Worm (Caenorhabditis elegans) whole organism, L1 larva: ENCODE measurements around the gene C15C8.6.

ENCODE experiments used
- C16A3.4 ChIP-seq: fragments of 150-350 bp; optimal IDR thresholded peaks from 2 replicates; lab custom pipeline; 2014; ENCODE audit warnings: missing biosample characterization, missing genetic modification characterization
- Y116A8C.19 ChIP-seq: sonication (generic microtip); optimal IDR thresholded peaks from 2 replicates; lab custom pipeline; 2016; ENCODE audit warnings: missing compliant biosample characterization, missing genetic modification characterization, borderline replicate concordance
- aha-1 ChIP-seq: fragments of 150-350 bp; optimal IDR thresholded peaks from 2 replicates; lab custom pipeline; 2014; ENCODE audit warnings: missing biosample characterization, missing genetic modification characterization
- alr-1 ChIP-seq: fragments of 200-800 bp; sonication (Bioruptor generic); optimal IDR thresholded peaks from 2 replicates; lab custom pipeline; 2018; ENCODE audit warnings: borderline replicate concordance, mild to moderate bottlenecking, missing genetic modification characterization, missing compliant biosample characterization
- ama-1 ChIP-seq: fragments of 150-350 bp; optimal IDR thresholded peaks from 2 replicates; lab custom pipeline; 2014
- ceh-88 ChIP-seq: fragments of 200-800 bp; sonication (Bioruptor generic); IDR thresholded peaks from 2 replicates; pipeline ENCODE4 v1.3.6; 2022; ENCODE audit warnings: missing genetic modification characterization, missing compliant biosample characterization
- ces-1 ChIP-seq: fragments of 150-350 bp; optimal IDR thresholded peaks from 2 replicates; lab custom pipeline; 2014; ENCODE audit warnings: missing biosample characterization, missing genetic modification reagents, missing genetic modification characterization
- dpl-1 ChIP-seq, 3 experiments: fragments of 150-350 bp in 2 of 3; sonication (generic microtip) in 1 of 3; optimal IDR thresholded peaks; 2 replicates each; lab custom pipeline; 2014 to 2017; ENCODE audit warnings: missing biosample characterization in 3 of 3, missing genetic modification characterization in 3 of 3, missing genetic modification reagents in 3 of 3
- egl-13 ChIP-seq: sonication (generic microtip); optimal IDR thresholded peaks from 2 replicates; lab custom pipeline; 2016; ENCODE audit warnings: missing genotype, missing genetic modification reagents, missing genetic modification characterization, missing compliant biosample characterization
- egl-27 ChIP-seq, 2 experiments: fragments of 150-350 bp in 1 of 2; sonication (generic microtip); optimal IDR thresholded peaks; 3 replicates each; lab custom pipeline; 2017 to 2018; ENCODE audit warnings: missing biosample characterization in 2 of 2, missing genetic modification characterization in 2 of 2, missing genetic modification reagents in 2 of 2
- elt-2 ChIP-seq: sonication (generic microtip); optimal IDR thresholded peaks from 2 replicates; lab custom pipeline; 2016; ENCODE audit warnings: missing genetic modification characterization, mild to moderate bottlenecking, inconsistent platforms, missing compliant biosample characterization, missing genetic modification reagents
- elt-3 ChIP-seq, 6 experiments: fragments of 150-350 bp in 1 of 6; sonication (generic microtip); optimal IDR thresholded peaks; 2 replicates each; lab custom pipeline; 2017 to 2018; ENCODE audit warnings: missing biosample characterization in 6 of 6, missing genetic modification characterization in 6 of 6, inconsistent platforms in 1 of 6
- fkh-10 ChIP-seq: sonication (generic microtip); optimal IDR thresholded peaks from 2 replicates; lab custom pipeline; 2017; ENCODE audit warnings: missing biosample characterization, missing genetic modification reagents, missing genetic modification characterization
- hlh-17 ChIP-seq: fragments of 200-800 bp; sonication (Bioruptor generic); optimal IDR thresholded peaks from 2 replicates; lab custom pipeline; 2018; ENCODE audit warnings: missing genetic modification characterization, mild to moderate bottlenecking, missing compliant biosample characterization, moderate library complexity, borderline replicate concordance
- lin-13 ChIP-seq: fragments of 150-350 bp; optimal IDR thresholded peaks from 2 replicates; lab custom pipeline; 2014; ENCODE audit warnings: missing biosample characterization, missing genetic modification reagents, missing genetic modification characterization
- lin-14 ChIP-seq: fragments of 200-800 bp; sonication (Bioruptor generic); optimal IDR thresholded peaks from 2 replicates; lab custom pipeline; 2018; ENCODE audit warnings: mild to moderate bottlenecking, missing genetic modification characterization, moderate library complexity, missing compliant biosample characterization
- lin-35 ChIP-seq, 2 experiments: fragments of 150-350 bp; optimal IDR thresholded peaks; 2 replicates each; lab custom pipeline; 2014; ENCODE audit warnings: missing biosample characterization in 2 of 2, missing genetic modification characterization in 2 of 2, missing genetic modification reagents in 2 of 2
- lir-3 ChIP-seq: sonication (generic microtip); optimal IDR thresholded peaks from 2 replicates; lab custom pipeline; 2016; ENCODE audit warnings: mild to moderate bottlenecking, missing genetic modification characterization, moderate library complexity, missing compliant biosample characterization; ENCODE audit not compliant: poor library complexity
- mep-1 ChIP-seq: fragments of 150-350 bp; optimal IDR thresholded peaks from 2 replicates; lab custom pipeline; 2014; ENCODE audit warnings: missing biosample characterization, missing genetic modification characterization
- nhr-11 ChIP-seq: fragments of 150-350 bp; optimal IDR thresholded peaks from 2 replicates; lab custom pipeline; 2014; ENCODE audit warnings: missing biosample characterization, missing genetic modification characterization
- nhr-12 ChIP-seq: sonication (generic microtip); optimal IDR thresholded peaks from 2 replicates; lab custom pipeline; 2017; ENCODE audit warnings: missing biosample characterization, missing genetic modification characterization
- nhr-20 ChIP-seq: sonication (generic microtip); optimal IDR thresholded peaks from 2 replicates; lab custom pipeline; 2016; ENCODE audit warnings: mild to moderate bottlenecking, missing genetic modification characterization, missing compliant biosample characterization
- nhr-28 ChIP-seq: fragments of 150-350 bp; optimal IDR thresholded peaks from 2 replicates; lab custom pipeline; 2014; ENCODE audit warnings: missing biosample characterization, missing genetic modification characterization
- nhr-47 ChIP-seq: sonication (generic microtip); optimal IDR thresholded peaks from 2 replicates; lab custom pipeline; 2016; ENCODE audit warnings: mild to moderate bottlenecking, missing genetic modification characterization, moderate library complexity, missing compliant biosample characterization
- nhr-71 ChIP-seq: sonication (generic microtip); optimal IDR thresholded peaks from 2 replicates; lab custom pipeline; 2016; ENCODE audit warnings: mild to moderate bottlenecking, missing genetic modification characterization, moderate library complexity, missing compliant biosample characterization
- nhr-77 ChIP-seq: fragments of 150-350 bp; optimal IDR thresholded peaks from 2 replicates; lab custom pipeline; 2014; ENCODE audit warnings: missing biosample characterization, missing genetic modification characterization
- pag-3 ChIP-seq: sonication (generic microtip); optimal IDR thresholded peaks from 2 replicates; lab custom pipeline; 2017; ENCODE audit warnings: missing genetic modification characterization, mild to moderate bottlenecking, missing compliant biosample characterization, antibody characterized with exemption, borderline replicate concordance; ENCODE audit not compliant: insufficient read depth
- pax-3 ChIP-seq: fragments of 200-800 bp; sonication (Bioruptor generic); optimal IDR thresholded peaks from 2 replicates; lab custom pipeline; 2018; ENCODE audit warnings: mild to moderate bottlenecking, missing genetic modification characterization, moderate library complexity, missing compliant biosample characterization
- pqm-1 ChIP-seq: sonication (generic microtip); optimal IDR thresholded peaks from 3 replicates; lab custom pipeline; 2017; ENCODE audit warnings: missing biosample characterization, missing genetic modification characterization
- rnt-1 ChIP-seq: sonication (generic microtip); optimal IDR thresholded peaks from 2 replicates; lab custom pipeline; 2016; ENCODE audit warnings: mild to moderate bottlenecking, missing genetic modification characterization, moderate library complexity, missing compliant biosample characterization
- snpc-4 ChIP-seq: fragments of 150-350 bp; optimal IDR thresholded peaks from 2 replicates; lab custom pipeline; 2014; ENCODE audit warnings: missing biosample characterization, missing genetic modification characterization
- sox-4 ChIP-seq: sonication (generic microtip); optimal IDR thresholded peaks from 2 replicates; lab custom pipeline; 2016; ENCODE audit warnings: missing genetic modification characterization, missing compliant biosample characterization
- swsn-7 ChIP-seq: sonication (generic microtip); optimal IDR thresholded peaks from 2 replicates; lab custom pipeline; 2016; ENCODE audit warnings: missing genetic modification characterization, missing compliant biosample characterization
- tbx-2 ChIP-seq: sonication (generic microtip); optimal IDR thresholded peaks from 2 replicates; lab custom pipeline; 2016; ENCODE audit warnings: missing genetic modification characterization, missing compliant biosample characterization
- unc-30 ChIP-seq: sonication (generic microtip); optimal IDR thresholded peaks from 2 replicates; lab custom pipeline; 2017; ENCODE audit warnings: missing biosample characterization, missing genetic modification characterization
- vab-15 ChIP-seq: sonication (generic microtip); optimal IDR thresholded peaks from 2 replicates; lab custom pipeline; 2017; ENCODE audit warnings: missing genotype, mild to moderate bottlenecking, missing genetic modification characterization, missing compliant biosample characterization

The C15C8.6 gene

DNA sequence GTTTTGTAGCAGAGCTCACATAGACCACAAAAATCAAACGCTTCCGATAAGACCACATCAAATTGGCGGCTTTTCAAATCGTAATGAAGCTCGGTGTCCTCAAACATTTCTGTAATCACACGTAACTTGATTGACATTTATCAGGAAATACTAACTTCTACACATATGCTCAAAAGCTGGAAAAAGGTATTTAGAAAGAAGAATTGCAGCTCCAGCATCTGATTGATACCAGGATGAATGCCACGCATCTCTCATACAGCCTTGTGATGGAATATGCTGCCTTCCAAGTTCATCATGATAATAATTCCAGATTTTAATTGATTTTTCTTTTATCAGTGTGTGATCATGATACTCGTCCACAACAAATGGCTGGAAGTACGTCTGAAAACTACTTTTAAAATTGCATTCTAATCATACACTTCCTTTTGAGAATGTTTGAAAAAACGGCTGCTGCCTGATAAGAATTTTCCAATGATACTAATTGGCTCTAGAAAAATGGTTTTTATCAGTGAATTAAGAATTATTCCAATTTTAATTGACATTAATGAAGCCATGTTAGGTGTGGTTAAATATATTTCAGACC is 45.7 kb upstream of the C15C8.6 start:
- TF ChIP-seq hlh-17 (GFP tag; lab: Kevin White, UChicago) (no peak), pqm-1 (tag; lab: Kevin White, UChicago) (no peak), elt-2 (peak; percentile 66)

DNA sequence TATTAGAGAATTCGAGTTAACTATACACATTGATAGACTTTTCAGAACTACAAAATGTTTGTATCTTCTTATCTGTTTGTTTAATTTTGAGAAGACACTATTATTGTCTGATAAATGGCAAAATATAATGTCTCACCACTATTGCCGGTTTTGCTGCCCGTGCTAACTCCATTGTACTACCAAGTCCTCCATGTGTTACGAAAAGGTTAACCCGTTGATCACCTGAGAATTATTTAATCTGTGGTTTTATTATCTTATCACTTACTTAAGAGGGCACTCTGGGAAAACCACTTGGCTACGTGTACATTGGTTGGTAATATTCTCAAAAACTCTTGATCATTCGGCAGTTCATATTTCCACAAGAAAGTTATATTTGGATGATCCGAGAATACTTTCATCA is 44.6 kb upstream of the C15C8.6 start:
- no peak for TF ChIP-seq nhr-77 (tag; lab: Kevin White, UChicago)
- TF ChIP-seq nhr-20 (tag; lab: Kevin White, UChicago), result peak; percentile 5
- peak; percentile 54 for TF ChIP-seq elt-2
- no peak for TF ChIP-seq sox-4 (tag; lab: Kevin White, UChicago)
- peak in 1 of 6 experiments; percentile 4 for TF ChIP-seq elt-3 (tag; optimal IDR thresholded peaks at IDR 0.05; lab: Kevin White, UChicago)

DNA sequence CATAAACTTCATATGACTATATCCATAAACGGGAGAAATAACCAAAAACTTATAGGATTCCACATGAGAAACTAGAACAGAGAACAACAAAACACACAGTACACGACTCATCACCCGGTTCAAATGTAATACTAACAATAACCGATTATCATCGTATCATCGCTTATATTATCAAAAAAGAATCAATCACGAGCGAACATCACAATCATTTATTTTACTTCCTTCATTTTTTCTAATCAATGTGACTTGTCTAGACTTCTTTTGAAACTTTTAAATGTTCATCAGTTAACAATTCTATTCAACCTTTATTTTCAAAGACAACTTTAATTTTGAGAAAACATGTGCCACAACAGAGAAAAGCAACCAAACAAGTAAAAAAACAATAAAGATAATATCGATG is 43.9 kb upstream of the C15C8.6 start, which contains the start of gene ugt-4:
Gene ugt-4 (minus strand): TSS at position 141 of the 400 bp plus-strand sequence.
- no peak for TF ChIP-seq nhr-12 (tag; lab: Kevin White, UChicago)
- TF ChIP-seq fkh-10 (GFP tag; lab: Kevin White, UChicago), result no peak
- no peak for TF ChIP-seq nhr-47 (tag; lab: Kevin White, UChicago)
- no peak for TF ChIP-seq swsn-7 (tag; lab: Kevin White, UChicago)
- TF ChIP-seq unc-30 (tag; lab: Kevin White, UChicago), result no peak
- TF ChIP-seq nhr-11 (tag; lab: Kevin White, UChicago), result no peak
- no peak for TF ChIP-seq dpl-1 (GFP tag; optimal IDR thresholded peaks at IDR 0.05; lab: Kevin White, UChicago)
- TF ChIP-seq ama-1 (lab: Kevin White, UChicago), result no peak
- TF ChIP-seq pax-3 (tag; lab: Kevin White, UChicago), result no peak
- TF ChIP-seq lin-14 (GFP tag; lab: Kevin White, UChicago), result no peak
- TF ChIP-seq rnt-1 (tag; lab: Kevin White, UChicago), result no peak
- TF ChIP-seq hlh-17 (GFP tag; lab: Kevin White, UChicago), result no peak
- TF ChIP-seq egl-13 (tag; lab: Kevin White, UChicago), result no peak
- TF ChIP-seq C16A3.4, result no peak
- TF ChIP-seq lin-35 (GFP tag; optimal IDR thresholded peaks at IDR 0.05; lab: Kevin White, UChicago), result peak in 1 of 2 experiments; percentile 36
- peak; percentile 10 for TF ChIP-seq nhr-71 (tag; lab: Kevin White, UChicago)
- no peak for TF ChIP-seq egl-27 (tag; optimal IDR thresholded peaks at IDR 0.05; lab: Kevin White, UChicago)
- TF ChIP-seq ces-1, result no peak
- TF ChIP-seq elt-3 (tag; optimal IDR thresholded peaks at IDR 0.05; lab: Kevin White, UChicago), result peak in 1 of 6 experiments; percentile 47
- TF ChIP-seq nhr-28, result no peak
- peak; percentile 50 for TF ChIP-seq elt-2
- TF ChIP-seq aha-1 (tag; lab: Kevin White, UChicago), result no peak
- no peak for TF ChIP-seq alr-1 (tag; lab: Kevin White, UChicago)
- TF ChIP-seq lin-13 (GFP tag; lab: Kevin White, UChicago), result no peak

DNA sequence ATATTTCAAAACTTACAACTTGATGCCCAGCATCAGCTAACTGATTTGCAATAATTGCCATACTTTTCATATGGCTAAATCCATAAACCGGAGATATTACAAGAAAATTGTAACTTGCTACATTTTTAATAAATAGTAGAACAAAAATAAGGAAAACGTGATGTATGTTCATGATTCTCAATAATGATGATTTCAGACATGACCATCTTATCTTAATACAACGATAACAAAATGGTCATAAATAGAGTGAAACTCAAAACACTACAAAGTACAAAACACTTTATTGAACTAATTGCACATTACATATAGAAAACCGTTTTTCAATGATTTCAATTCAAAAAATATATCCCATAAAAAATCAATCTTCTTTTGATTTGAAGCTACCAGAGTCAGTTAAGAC is 41.4 kb upstream of the C15C8.6 start, which contains the start of gene ugt-5:
Gene ugt-5 (minus strand): TSS at position 214 of the 400 bp plus-strand sequence.
- TF ChIP-seq ceh-88 (GFP tag; lab: Robert Waterston, UW) (no peak), lin-13 (GFP tag; lab: Kevin White, UChicago) (no peak), pax-3 (tag; lab: Kevin White, UChicago) (no peak), sox-4 (tag; lab: Kevin White, UChicago) (no peak), snpc-4 (tag; lab: Kevin White, UChicago) (no peak), aha-1 (tag; lab: Kevin White, UChicago) (no peak), vab-15 (no peak), tbx-2 (tag; lab: Kevin White, UChicago) (no peak), pag-3 (no peak), lin-35 (GFP tag; optimal IDR thresholded peaks at IDR 0.05; lab: Kevin White, UChicago) (peak in 1 of 2 experiments; percentile 37), nhr-12 (tag; lab: Kevin White, UChicago) (no peak), lir-3 (tag; lab: Kevin White, UChicago) (no peak), mep-1 (tag; lab: Kevin White, UChicago) (no peak), Y116A8C.19 (no peak), nhr-28 (no peak), elt-2 (peak; percentile 48), unc-30 (tag; lab: Kevin White, UChicago) (no peak)
